Fruit fly (Drosophila melanogaster) whole organism, embryonic: Measurements from ENCODE around the gene CecA1.

Experiments
- Atf-2 ChIP-seq: fragments of 200-800 bp; sonication (Bioruptor generic); optimal IDR thresholded peaks from 2 replicates; lab custom pipeline; 2016; ENCODE audit warnings: missing biosample characterization, missing genetic modification characterization
- CG10979 ChIP-seq: fragments of 200-800 bp; sonication (Bioruptor generic); optimal IDR thresholded peaks from 2 replicates; lab custom pipeline; 2018; ENCODE audit warnings: missing biosample characterization, mild to moderate bottlenecking, missing genetic modification characterization, moderate library complexity
- CG12744 ChIP-seq: fragments of 200-800 bp; sonication (Bioruptor generic); optimal IDR thresholded peaks from 2 replicates; lab custom pipeline; 2016; ENCODE audit warnings: missing biosample characterization, missing genetic modification characterization
- CG14441 ChIP-seq: fragments of 200-800 bp; sonication (Bioruptor generic); IDR thresholded peaks from 2 replicates; pipeline ENCODE4 v1.3.6; 2022; ENCODE audit warnings: missing biosample characterization, missing genetic modification characterization
- CG18619 ChIP-seq: fragments of 200-800 bp; sonication (Bioruptor generic); optimal IDR thresholded peaks from 3 replicates; lab custom pipeline; 2017; ENCODE audit warnings: missing biosample characterization, mild to moderate bottlenecking, missing genetic modification characterization
- CG2120 ChIP-seq: fragments of 200-800 bp; sonication (Bioruptor generic); optimal IDR thresholded peaks from 3 replicates; lab custom pipeline; 2016; ENCODE audit warnings: missing biosample characterization, missing genetic modification characterization
- CG3838 ChIP-seq: fragments of 200-800 bp; sonication (Bioruptor generic); optimal IDR thresholded peaks from 3 replicates; lab custom pipeline; 2016; ENCODE audit warnings: missing biosample characterization, missing genetic modification characterization
- CG4404 ChIP-seq: fragments of 200-800 bp; sonication (Bioruptor generic); IDR thresholded peaks from 2 replicates; pipeline ENCODE4 v1.3.6; 2022; ENCODE audit warnings: missing biosample characterization, missing genetic modification characterization
- CG4424 ChIP-seq: fragments of 200-800 bp; sonication (Bioruptor generic); optimal IDR thresholded peaks from 3 replicates; lab custom pipeline; 2016; ENCODE audit warnings: missing biosample characterization, missing genetic modification characterization
- CG6272 ChIP-seq: fragments of 200-800 bp; sonication (Bioruptor generic); IDR thresholded peaks from 2 replicates; pipeline ENCODE4 v1.3.6; 2022; ENCODE audit warnings: missing biosample characterization, missing genetic modification characterization
- CG6765 ChIP-seq: fragments of 200-800 bp; sonication (Bioruptor generic); optimal IDR thresholded peaks from 3 replicates; lab custom pipeline; 2017; ENCODE audit warnings: missing biosample characterization, mild to moderate bottlenecking, missing genetic modification characterization
- CG7271 ChIP-seq: fragments of 200-800 bp; sonication (Bioruptor generic); optimal IDR thresholded peaks from 2 replicates; lab custom pipeline; 2018; ENCODE audit warnings: missing biosample characterization, mild to moderate bottlenecking, missing genetic modification characterization, moderate library complexity
- CG8089 ChIP-seq: fragments of 200-800 bp; sonication (Bioruptor generic); optimal IDR thresholded peaks from 3 replicates; lab custom pipeline; 2016; ENCODE audit warnings: missing biosample characterization, missing genetic modification characterization
- CG9437 ChIP-seq: fragments of 200-800 bp; sonication (Bioruptor generic); optimal IDR thresholded peaks from 2 replicates; lab custom pipeline; 2018; ENCODE audit warnings: missing biosample characterization, mild to moderate bottlenecking, missing genetic modification characterization
- CoRest ChIP-seq: fragments of 200-800 bp; sonication (Bioruptor generic); optimal IDR thresholded peaks from 3 replicates; lab custom pipeline; 2018; ENCODE audit warnings: missing biosample characterization, mild to moderate bottlenecking, missing genetic modification characterization, moderate library complexity
- Dek ChIP-seq: fragments of 200-800 bp; sonication (Bioruptor generic); optimal IDR thresholded peaks from 3 replicates; lab custom pipeline; 2019; ENCODE audit warnings: missing biosample characterization, mild to moderate bottlenecking, missing genetic modification characterization, moderate library complexity
- Dip3 ChIP-seq: fragments of 200-800 bp; sonication (Bioruptor generic); optimal IDR thresholded peaks from 3 replicates; lab custom pipeline; 2016; ENCODE audit warnings: missing biosample characterization, missing genetic modification characterization
- Drgx ChIP-seq: fragments of 200-800 bp; sonication (Bioruptor generic); IDR thresholded peaks from 2 replicates; pipeline ENCODE4 v1.3.6; 2022; ENCODE audit warnings: missing biosample characterization, missing genetic modification characterization
- E2f1 ChIP-seq: fragments of 200-800 bp; sonication (Bioruptor generic); IDR thresholded peaks from 2 replicates; pipeline ENCODE4 v1.3.6; 2022; ENCODE audit warnings: missing biosample characterization, missing genetic modification characterization
- E2f2 ChIP-seq: fragments of 200-800 bp; sonication (Bioruptor generic); IDR thresholded peaks from 2 replicates; pipeline ENCODE4 v1.3.6; 2022; ENCODE audit warnings: missing biosample characterization, missing genetic modification characterization
- Eip74EF ChIP-seq, 2 experiments: fragments of 200-800 bp in 1 of 2; fragments of >200 bp in 1 of 2; sonication (Bioruptor generic) in 1 of 2; optimal IDR thresholded peaks; 2 replicates each; lab custom pipeline; 2017 to 2019; ENCODE audit warnings: missing biosample characterization in 2 of 2, missing genetic modification characterization in 2 of 2, mild to moderate bottlenecking in 1 of 2, moderate library complexity in 1 of 2
- Gug ChIP-seq: fragments of 200-800 bp; sonication (Bioruptor generic); IDR thresholded peaks from 4 replicates; pipeline ENCODE4 v1.3.6; 2022; ENCODE audit warnings: missing biosample characterization, missing genetic modification characterization
- Hr39 ChIP-seq: fragments of >200 bp; optimal IDR thresholded peaks from 2 replicates; lab custom pipeline; 2017
- Mes4 ChIP-seq: fragments of 200-800 bp; sonication (Bioruptor generic); optimal IDR thresholded peaks from 2 replicates; lab custom pipeline; 2016; ENCODE audit warnings: missing biosample characterization, missing genetic modification characterization
- Oli ChIP-seq: fragments of 200-800 bp; sonication (Bioruptor generic); optimal IDR thresholded peaks from 2 replicates; lab custom pipeline; 2018; ENCODE audit warnings: missing biosample characterization, mild to moderate bottlenecking, missing genetic modification characterization, moderate library complexity
- Sox100B ChIP-seq: fragments of 200-800 bp; sonication (Bioruptor generic); optimal IDR thresholded peaks from 3 replicates; lab custom pipeline; 2018; ENCODE audit warnings: missing biosample characterization, mild to moderate bottlenecking, missing genetic modification characterization
- Ssrp ChIP-seq: fragments of 200-800 bp; sonication (Bioruptor generic); optimal IDR thresholded peaks from 2 replicates; lab custom pipeline; 2018; ENCODE audit warnings: missing biosample characterization, mild to moderate bottlenecking, missing genetic modification characterization, moderate library complexity
- Trl ChIP-seq, 3 experiments: fragments of >200 bp in 2 of 3; fragments of 200-800 bp in 1 of 3; sonication (Bioruptor generic) in 1 of 3; optimal IDR thresholded peaks; 2 replicates in 1 of 3; 3 replicates in 2 of 3; lab custom pipeline; 2016 to 2017; ENCODE audit warnings: missing biosample characterization in 1 of 3, missing genetic modification characterization in 1 of 3
- Xbp1 ChIP-seq: fragments of 200-800 bp; sonication (Bioruptor generic); optimal IDR thresholded peaks from 3 replicates; lab custom pipeline; 2016; ENCODE audit warnings: missing biosample characterization, mild to moderate bottlenecking, missing genetic modification characterization
- az2 ChIP-seq: fragments of 200-800 bp; sonication (Bioruptor generic); optimal IDR thresholded peaks from 3 replicates; lab custom pipeline; 2016; ENCODE audit warnings: missing biosample characterization, missing genetic modification characterization
- chif ChIP-seq, 2 experiments: fragments of 200-800 bp; sonication (Bioruptor generic); optimal IDR thresholded peaks; 3 replicates each; lab custom pipeline; 2016; ENCODE audit warnings: missing biosample characterization in 2 of 2, missing genetic modification characterization in 2 of 2
- cwo ChIP-seq: fragments of 200-800 bp; sonication (Bioruptor generic); optimal IDR thresholded peaks from 3 replicates; lab custom pipeline; 2017; ENCODE audit warnings: missing biosample characterization, missing genetic modification characterization, mild to moderate bottlenecking, moderate library complexity, missing genetic modification reagents
- dimm ChIP-seq: fragments of 200-800 bp; sonication (Bioruptor generic); IDR thresholded peaks from 2 replicates; pipeline ENCODE4 v1.3.6; 2022; ENCODE audit warnings: missing biosample characterization, missing genetic modification characterization
- emc ChIP-seq: fragments of 200-800 bp; sonication (Bioruptor generic); optimal IDR thresholded peaks from 2 replicates; lab custom pipeline; 2016; ENCODE audit warnings: missing biosample characterization, missing genetic modification characterization
- ewg ChIP-seq: fragments of 200-800 bp; sonication (Bioruptor generic); optimal IDR thresholded peaks from 3 replicates; lab custom pipeline; 2017; ENCODE audit warnings: mild to moderate bottlenecking, missing biosample characterization, missing genetic modification reagents, missing genetic modification characterization
- fd96Cb ChIP-seq: fragments of 200-800 bp; sonication (Bioruptor generic); optimal IDR thresholded peaks from 2 replicates; lab custom pipeline; 2018; ENCODE audit warnings: missing biosample characterization, mild to moderate bottlenecking, missing genetic modification characterization, moderate library complexity
- fu2 ChIP-seq: fragments of 200-800 bp; sonication (Bioruptor generic); optimal IDR thresholded peaks from 2 replicates; lab custom pipeline; 2016; ENCODE audit warnings: missing biosample characterization, missing genetic modification characterization
- gsb-n ChIP-seq: fragments of 200-800 bp; sonication (Bioruptor generic); optimal IDR thresholded peaks from 3 replicates; lab custom pipeline; 2018; ENCODE audit warnings: missing biosample characterization, mild to moderate bottlenecking, missing genetic modification characterization
- jing ChIP-seq: fragments of 200-800 bp; sonication (Bioruptor generic); optimal IDR thresholded peaks from 2 replicates; lab custom pipeline; 2018; ENCODE audit warnings: missing biosample characterization, mild to moderate bottlenecking, missing genetic modification characterization
- mam ChIP-seq: fragments of 200-800 bp; sonication (Bioruptor generic); optimal IDR thresholded peaks from 3 replicates; lab custom pipeline; 2016; ENCODE audit warnings: missing biosample characterization, missing genetic modification characterization
- p53 ChIP-seq: fragments of 200-800 bp; sonication (Bioruptor generic); optimal IDR thresholded peaks from 2 replicates; lab custom pipeline; 2016; ENCODE audit warnings: missing biosample characterization, missing genetic modification characterization
- pan ChIP-seq, 4 experiments: fragments of >200 bp in 3 of 4; fragments of 200-800 bp in 1 of 4; sonication (Bioruptor generic) in 1 of 4; optimal IDR thresholded peaks in 3 of 4; IDR thresholded peaks in 1 of 4; 2 replicates each; pipeline versions ENCODE4 v1.3.6 to Lab custom; 2017 to 2022; ENCODE audit warnings: missing biosample characterization in 2 of 4, missing genetic modification characterization in 2 of 4, mixed read lengths in 1 of 4
- pho ChIP-seq: fragments of 200-800 bp; sonication (Bioruptor generic); optimal IDR thresholded peaks from 2 replicates; lab custom pipeline; 2016; ENCODE audit warnings: missing biosample characterization, missing genetic modification characterization
- pnt ChIP-seq: fragments of 200-800 bp; sonication (Bioruptor generic); optimal IDR thresholded peaks from 3 replicates; lab custom pipeline; 2016; ENCODE audit warnings: missing biosample characterization, missing genetic modification characterization
- salm ChIP-seq: fragments of 200-800 bp; sonication (Bioruptor generic); optimal IDR thresholded peaks from 2 replicates; lab custom pipeline; 2018; ENCODE audit warnings: missing biosample characterization, mild to moderate bottlenecking, missing genetic modification characterization
- sc ChIP-seq, 3 experiments: fragments of >200 bp in 2 of 3; fragments of 200-800 bp in 1 of 3; sonication (Bioruptor generic) in 1 of 3; optimal IDR thresholded peaks; 2 replicates in 2 of 3; 3 replicates in 1 of 3; lab custom pipeline; 2017; ENCODE audit warnings: mild to moderate bottlenecking in 1 of 3, missing biosample characterization in 1 of 3, missing genetic modification characterization in 1 of 3, missing genetic modification reagents in 1 of 3
- tio ChIP-seq: fragments of 200-800 bp; sonication (Bioruptor generic); optimal IDR thresholded peaks from 2 replicates; lab custom pipeline; 2017; ENCODE audit warnings: missing biosample characterization, missing genetic modification characterization, inconsistent platforms
- z ChIP-seq: fragments of 200-800 bp; sonication (Bioruptor generic); IDR thresholded peaks from 3 replicates; pipeline ENCODE4 v1.3.6; 2022; ENCODE audit warnings: missing biosample characterization, missing genetic modification characterization
- zen ChIP-seq: fragments of 200-800 bp; sonication (Bioruptor generic); optimal IDR thresholded peaks from 3 replicates; lab custom pipeline; 2018; ENCODE audit warnings: missing biosample characterization, mild to moderate bottlenecking, missing genetic modification characterization, moderate library complexity
- zfh2 ChIP-seq: fragments of 200-800 bp; sonication (Bioruptor generic); optimal IDR thresholded peaks from 2 replicates; lab custom pipeline; 2016; ENCODE audit warnings: missing biosample characterization, missing genetic modification characterization

The CecA1 gene

DNA sequence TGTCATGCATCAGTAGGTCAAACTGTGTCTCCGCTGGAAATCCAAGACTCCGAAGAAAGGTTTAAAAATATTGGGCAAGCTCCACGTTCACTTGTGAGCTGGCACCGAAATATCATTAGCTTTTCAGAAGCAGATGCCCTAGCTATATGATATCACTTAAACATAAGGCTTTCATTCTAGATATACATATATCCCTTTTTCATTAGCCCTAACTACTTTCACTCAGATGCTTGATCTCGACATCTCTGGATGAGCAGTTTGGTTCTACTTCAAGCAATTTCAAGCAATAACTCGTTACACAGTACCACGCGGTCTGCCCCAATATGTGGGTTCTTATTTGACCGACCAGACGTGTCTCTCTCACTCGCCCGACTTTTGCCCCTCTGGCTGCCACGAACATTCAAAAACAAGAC is 19.2 kb upstream of the CecA1 start (continued):
- TF ChIP-seq Atf-2 (peak; percentile 37), CG3838 (GFP tag; lab: Kevin White, UChicago) (no peak), CG14441 (GFP tag; lab: Robert Waterston, UW) (peak; percentile 31; the same call in 1 of the 2 replicates), Dek (tag; lab: Kevin White, UChicago) (no peak), Eip74EF (GFP tag; optimal IDR thresholded peaks at IDR 0.05; lab: Kevin White, UChicago) (peak in 1 of 2 experiments; percentile 22), Mes4 (GFP tag; lab: Kevin White, UChicago) (peak; percentile 50), sc (optimal IDR thresholded peaks at IDR 0.05; lab: Kevin White, UChicago) (no peak), sc (GFP tag; optimal IDR thresholded peaks at IDR 0.05; lab: Kevin White, UChicago) (peak; percentile 30), CG4424 (GFP tag; lab: Kevin White, UChicago) (peak; percentile 37), pnt (GFP tag; lab: Kevin White, UChicago) (peak; percentile 58), salm (no peak), Oli (tag; lab: Kevin White, UChicago) (peak; percentile 69), mam (GFP tag; lab: Kevin White, UChicago) (peak; percentile 39), CG10979 (peak; percentile 36), tio (GFP tag; lab: Kevin White, UChicago) (peak; percentile 53), jing (no peak), zfh2 (GFP tag; lab: Kevin White, UChicago) (peak; percentile 32), CG8089 (GFP tag; lab: Kevin White, UChicago) (peak; percentile 16), Sox100B (GFP tag; lab: Kevin White, UChicago) (peak; percentile 34), fu2 (peak; percentile 13), dimm (GFP tag; lab: Robert Waterston, UW) (no peak), Trl (optimal IDR thresholded peaks at IDR 0.05; lab: Kevin White, UChicago) (no peak), Trl (GFP tag; optimal IDR thresholded peaks at IDR 0.05; lab: Kevin White, UChicago) (peak; percentile 46), Drgx (peak; percentile 29; the same call in 1 of the 2 replicates), CG2120 (GFP tag; lab: Kevin White, UChicago) (peak; percentile 48), E2f1 (GFP tag; lab: Robert Waterston, UW) (peak; percentile 16; the same call in 1 of the 2 replicates), pan (optimal IDR thresholded peaks at IDR 0.05; lab: Kevin White, UChicago) (no peak), pan (GFP tag; optimal IDR thresholded peaks at IDR 0.05 in 1 of 2, IDR thresholded peaks at IDR 0.05 in 1 of 2) (no peak), pho (peak; percentile 43), Gug (GFP tag; lab: Robert Waterston, UW) (no peak), CG6272 (GFP tag; lab: Robert Waterston, UW) (no peak), az2 (GFP tag; lab: Kevin White, UChicago) (peak; percentile 34), chif (GFP tag; optimal IDR thresholded peaks at IDR 0.05; lab: Kevin White, UChicago) (peak in 1 of 2 experiments; percentile 59), Ssrp (peak; percentile 48), CG9437 (GFP tag; lab: Kevin White, UChicago) (peak; percentile 57), zen (tag; lab: Kevin White, UChicago) (no peak), Xbp1 (GFP tag; lab: Kevin White, UChicago) (peak; percentile 55), cwo (GFP tag; lab: Kevin White, UChicago) (peak; percentile 39), CG6765 (GFP tag; lab: Kevin White, UChicago) (no peak), Hr39 (no peak), p53 (GFP tag; lab: Kevin White, UChicago) (peak; percentile 10), CG7271 (tag; lab: Kevin White, UChicago) (no peak), CG18619 (GFP tag; lab: Kevin White, UChicago) (peak; percentile 60), CoRest (peak; percentile 63), emc (GFP tag; lab: Kevin White, UChicago) (no peak), CG4404 (GFP tag; lab: Robert Waterston, UW) (no peak), z (GFP tag; lab: Robert Waterston, UW) (no peak), ewg (GFP tag; lab: Kevin White, UChicago) (peak; percentile 31), fd96Cb (tag; lab: Kevin White, UChicago) (peak; percentile 16), Dip3 (GFP tag; lab: Kevin White, UChicago) (peak; percentile 20), CG12744 (GFP tag; lab: Kevin White, UChicago) (no peak), gsb-n (tag; lab: Kevin White, UChicago) (peak; percentile 27), E2f2 (GFP tag; lab: Robert Waterston, UW) (no peak)
